Fruit fly (Drosophila melanogaster) whole organism, larva: Measurements from ENCODE around the gene plum.

Experiments
- noc ChIP-seq: fragments of 200-800 bp; sonication (Bioruptor generic); optimal IDR thresholded peaks from 3 replicates; lab custom pipeline; 2019; ENCODE audit warnings: missing biosample characterization, mild to moderate bottlenecking, missing genetic modification characterization, moderate library complexity

The plum gene

dm6 chr3R:26428220-26428619 lies 106.8 kb downstream of the plum start:
- TF ChIP-seq noc (tag; lab: Kevin White, UChicago) = no peak

dm6 chr3R:26425681-26426080 lies 109.3 kb downstream of the plum start, which contains the start of gene CG34291:
TSS of gene CG34291 (minus strand) at chr3R:26425781.
- no peak for TF ChIP-seq noc (tag; lab: Kevin White, UChicago)

dm6 chr3R:26425005-26425404 lies 110.0 kb downstream of the plum start, which contains the start of gene CG6503:
TSS of gene CG6503 (minus strand) at chr3R:26425105.
- TF ChIP-seq noc (tag; lab: Kevin White, UChicago) = no peak
